Worm (Caenorhabditis elegans): Measurements from ENCODE around the gene nhr-21.

DNA sequence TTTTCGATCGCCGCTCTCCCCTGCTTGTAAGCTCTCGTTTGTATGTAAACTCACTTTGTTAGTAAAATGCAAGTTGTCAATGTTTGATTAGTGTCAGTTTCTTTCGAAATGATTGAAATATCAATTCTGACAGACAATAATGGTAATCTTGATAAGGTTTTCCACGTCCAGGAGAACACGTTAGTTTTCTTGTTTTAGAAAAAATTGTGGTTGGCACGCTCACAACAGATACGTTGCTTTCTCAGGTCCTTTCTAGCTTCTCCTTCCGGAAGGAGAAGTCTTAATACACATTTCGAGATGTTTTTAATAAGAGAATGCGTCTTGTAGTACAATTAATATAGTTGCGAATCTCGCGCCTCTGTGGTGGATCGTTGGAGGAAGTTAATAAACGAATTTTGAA, 29.7 kb downstream of the nhr-21 start, which contains the start of gene F43E2.6:
- TF ChIP-seq zag-1 (tag; optimal IDR thresholded peaks at IDR 0.05) = no peak
- TF ChIP-seq lin-11 (tag; optimal IDR thresholded peaks at IDR 0.05) = no peak
- TF ChIP-seq fos-1 (tag; optimal IDR thresholded peaks at IDR 0.05) = no peak
- no peak for TF ChIP-seq ceh-82 (tag; optimal IDR thresholded peaks at IDR 0.05)
- no peak for TF ChIP-seq ama-1 (optimal IDR thresholded peaks at IDR 0.05)
- no peak for TF ChIP-seq unc-62 (GFP tag; optimal IDR thresholded peaks at IDR 0.05)
- TF ChIP-seq blmp-1 (tag; optimal IDR thresholded peaks at IDR 0.05; ENCODE audit: insufficient read depth) = no peak
- no peak for TF ChIP-seq nhr-23 (tag; optimal IDR thresholded peaks at IDR 0.05)
- no peak for TF ChIP-seq mab-5 (tag; optimal IDR thresholded peaks at IDR 0.05)
- no peak for TF ChIP-seq lsy-2 (tag; optimal IDR thresholded peaks at IDR 0.05)
- TF ChIP-seq Y55F3AM.14 (GFP tag; optimal IDR thresholded peaks at IDR 0.05) = no peak
